Fruit fly (Drosophila melanogaster): ENCODE data around the gene Ugt36F1.

DNA sequence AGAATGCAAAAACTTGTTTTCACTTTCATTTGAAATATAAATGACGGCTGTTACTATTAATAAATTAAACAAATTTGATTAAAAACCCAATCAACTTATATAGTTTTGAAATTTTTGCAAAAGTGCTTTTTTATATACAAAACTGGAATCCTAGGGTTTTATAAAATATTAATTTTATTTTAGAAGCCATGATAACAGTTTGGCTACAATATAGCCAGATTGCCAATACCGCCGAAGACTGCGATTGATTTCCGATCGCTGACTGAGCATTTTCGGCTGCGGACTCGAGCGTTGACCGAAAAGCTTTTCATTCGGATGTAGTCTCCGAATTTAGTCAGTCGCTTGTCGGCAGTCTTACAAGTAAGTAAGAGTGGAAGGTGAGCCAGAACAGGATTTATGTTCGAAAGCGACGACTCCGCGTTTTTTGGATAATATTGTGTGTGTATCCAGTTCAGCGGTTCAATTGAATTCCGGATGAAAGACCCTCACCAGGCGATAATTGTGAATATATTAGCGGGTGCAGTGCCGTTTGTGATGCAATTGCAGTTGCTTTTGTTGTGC lies 4.2 kb downstream of the Ugt36F1 start, which contains the start of gene Ugt36D1:
- TF ChIP-seq CG8319 (GFP tag; optimal IDR thresholded peaks at IDR 0.05) (no peak), Hr38 (GFP tag; optimal IDR thresholded peaks at IDR 0.05) (no peak), Hr39 (GFP tag; optimal IDR thresholded peaks at IDR 0.05) (no peak), esn (GFP tag; optimal IDR thresholded peaks at IDR 0.05) (peak; percentile 22), OdsH (GFP tag; optimal IDR thresholded peaks at IDR 0.05) (no peak), CG10631 (GFP tag; optimal IDR thresholded peaks at IDR 0.05) (no peak), Ets21C (GFP tag; optimal IDR thresholded peaks at IDR 0.05) (no peak), CG9139 (GFP tag; optimal IDR thresholded peaks at IDR 0.05) (no peak), cyc (GFP tag; optimal IDR thresholded peaks at IDR 0.05) (no peak)
